Fruit fly (Drosophila melanogaster): ENCODE results near the gene CG11570.
A peak's percentile ranks its signal among the peaks of the same experiment; 100 is the strongest.

CG11570 gene

DNA sequence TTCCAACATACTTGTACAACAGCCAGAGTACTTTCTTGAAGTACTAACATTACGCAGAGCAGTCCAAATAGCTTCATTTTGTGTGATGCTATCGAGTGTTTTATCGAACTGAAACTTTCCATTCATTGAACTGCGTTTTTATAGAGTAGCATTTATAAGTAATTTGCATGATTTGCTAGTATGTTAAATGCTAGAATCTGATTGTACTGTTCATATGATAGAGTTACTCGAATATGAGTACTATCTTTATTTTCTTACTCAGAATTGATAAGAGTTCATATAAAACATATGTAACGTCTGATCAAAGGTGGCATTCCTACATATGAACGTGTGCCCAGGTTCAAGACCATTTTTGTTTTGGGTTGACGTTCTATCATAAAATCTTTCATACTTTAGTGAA is 4.4 kb downstream of the CG11570 start, which contains the start of gene obst-G:
obst-G (minus strand) TSS at position 101 of the 400 bp plus-strand sequence.
- TF ChIP-seq usp (GFP tag; optimal IDR thresholded peaks at IDR 0.05) = no peak
- TF ChIP-seq rgr (GFP tag; optimal IDR thresholded peaks at IDR 0.05) = no peak
- TF ChIP-seq HLH106 (tag; optimal IDR thresholded peaks at IDR 0.05) = no peak
- no peak for TF ChIP-seq Myc (optimal IDR thresholded peaks at IDR 0.05)
- no peak for TF ChIP-seq jim (GFP tag; optimal IDR thresholded peaks at IDR 0.05)
- no peak for TF ChIP-seq Dfd (GFP tag; optimal IDR thresholded peaks at IDR 0.05)
- TF ChIP-seq GATAd (GFP tag; optimal IDR thresholded peaks at IDR 0.05) = no peak
- TF ChIP-seq N (GFP tag; optimal IDR thresholded peaks at IDR 0.05) = no peak
- no peak for TF ChIP-seq Hr83 (GFP tag; optimal IDR thresholded peaks at IDR 0.05; ENCODE audit: poor library complexity, severe bottlenecking)
- no peak for TF ChIP-seq CrebA (GFP tag; optimal IDR thresholded peaks at IDR 0.05; ENCODE audit: borderline replicate concordance)
- no peak for TF ChIP-seq Hnf4 (GFP tag; optimal IDR thresholded peaks at IDR 0.05)
- no peak for TF ChIP-seq OdsH (GFP tag; optimal IDR thresholded peaks at IDR 0.05)
- no peak for TF ChIP-seq pan (optimal IDR thresholded peaks at IDR 0.05)
- no peak for TF ChIP-seq foxo (GFP tag; optimal IDR thresholded peaks at IDR 0.05)

- TF ChIP-seq psq (GFP tag; optimal IDR thresholded peaks at IDR 0.05) (no peak), fru (GFP tag; optimal IDR thresholded peaks at IDR 0.05) (no peak), CG9705 (GFP tag; optimal IDR thresholded peaks at IDR 0.05) (no peak), Hr83 (GFP tag; optimal IDR thresholded peaks at IDR 0.05; ENCODE audit: poor library complexity, severe bottlenecking) (no peak), tai (GFP tag; optimal IDR thresholded peaks at IDR 0.05) (no peak), Dfd (GFP tag; optimal IDR thresholded peaks at IDR 0.05) (no peak), dmrt93B (GFP tag; optimal IDR thresholded peaks at IDR 0.05) (no peak), N (GFP tag; optimal IDR thresholded peaks at IDR 0.05) (no peak), foxo (GFP tag; optimal IDR thresholded peaks at IDR 0.05) (no peak), Hnf4 (GFP tag; optimal IDR thresholded peaks at IDR 0.05) (no peak), CrebA (GFP tag; optimal IDR thresholded peaks at IDR 0.05; ENCODE audit: borderline replicate concordance) (no peak), lola (GFP tag; optimal IDR thresholded peaks at IDR 0.05) (no peak), Dif (GFP tag; optimal IDR thresholded peaks at IDR 0.05; ENCODE audit: partially characterized antibody) (no peak), Abd-B (GFP tag; optimal IDR thresholded peaks at IDR 0.05) (no peak), br (GFP tag; optimal IDR thresholded peaks at IDR 0.05) (no peak)
These were observed 8.0 kb downstream of the CG11570 start, which contains the start of gene CG17826 for dm6 chr3L:11949539-11949938. Gene CG17826 (plus strand): TSS chr3L:11949839.

DNA sequence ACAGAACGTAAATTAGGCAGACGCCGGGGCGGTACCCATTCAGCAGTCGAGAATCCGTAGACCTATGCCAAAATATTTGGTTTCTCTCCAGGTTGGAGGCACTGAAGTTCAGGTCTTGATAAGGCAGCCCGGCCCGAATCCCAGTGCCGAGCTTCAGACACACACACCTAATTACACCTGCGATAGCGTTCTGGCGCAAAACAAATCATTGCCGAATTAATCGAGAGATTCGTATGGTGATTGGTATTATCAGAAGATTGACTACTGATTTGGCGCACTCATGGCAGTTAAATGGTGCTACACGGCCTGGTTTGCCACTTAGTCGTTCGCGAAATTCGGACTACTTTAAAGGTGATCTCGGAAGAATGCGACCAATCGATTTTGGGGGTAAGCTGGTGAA is 10.2 kb downstream of the CG11570 start, which contains the start of gene CG7252:
CG7252 (plus strand) TSS at position 319 of the 400 bp plus-strand sequence.
- TF ChIP-seq h (GFP tag; optimal IDR thresholded peaks at IDR 0.05) = peak; percentile 13
- TF ChIP-seq fru (GFP tag; optimal IDR thresholded peaks at IDR 0.05) = no peak
- no peak for TF ChIP-seq Jra (GFP tag; optimal IDR thresholded peaks at IDR 0.05)
- no peak for TF ChIP-seq ey (GFP tag; optimal IDR thresholded peaks at IDR 0.05)
- no peak for TF ChIP-seq Rel (GFP tag; optimal IDR thresholded peaks at IDR 0.05)
- no peak for TF ChIP-seq Rel (tag; optimal IDR thresholded peaks at IDR 0.05)
- TF ChIP-seq dl (GFP tag; optimal IDR thresholded peaks at IDR 0.05; ENCODE audit: insufficient read depth in 1 of 2, partially characterized antibody in 2 of 2) = no peak
- no peak for TF ChIP-seq lola (GFP tag; optimal IDR thresholded peaks at IDR 0.05)

DNA sequence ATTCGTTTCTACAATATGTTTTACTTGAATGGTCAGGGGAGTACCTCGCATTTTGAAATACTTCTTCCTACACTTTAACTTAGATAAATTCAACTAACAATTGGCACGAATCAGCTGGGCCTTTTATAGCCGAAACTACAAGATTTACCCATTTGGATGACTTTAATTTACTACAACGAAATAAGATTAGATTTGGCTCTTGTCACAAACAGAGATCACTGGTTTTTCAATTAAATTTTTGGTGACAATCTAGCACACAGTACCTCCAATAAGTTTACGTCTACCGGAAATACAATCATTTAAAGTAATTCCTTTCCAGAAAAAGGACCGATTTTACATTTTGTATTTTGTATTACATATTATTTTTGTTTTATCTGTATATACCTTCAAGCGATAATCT is 12.8 kb downstream of the CG11570 start, which contains the start of gene CG5883:
CG5883 (minus strand) TSS at position 101 of the 400 bp plus-strand sequence.
- TF ChIP-seq tai (GFP tag; optimal IDR thresholded peaks at IDR 0.05) (no peak), Hr83 (GFP tag; optimal IDR thresholded peaks at IDR 0.05; ENCODE audit: poor library complexity, severe bottlenecking) (no peak), sv (GFP tag; optimal IDR thresholded peaks at IDR 0.05) (no peak), N (GFP tag; optimal IDR thresholded peaks at IDR 0.05) (no peak), Hr78 (GFP tag; optimal IDR thresholded peaks at IDR 0.05) (no peak), h (GFP tag; optimal IDR thresholded peaks at IDR 0.05) (no peak), foxo (GFP tag; optimal IDR thresholded peaks at IDR 0.05) (no peak), lola (GFP tag; optimal IDR thresholded peaks at IDR 0.05) (no peak)

- no peak for TF ChIP-seq Rel (GFP tag; optimal IDR thresholded peaks at IDR 0.05)
- TF ChIP-seq Rel (tag; optimal IDR thresholded peaks at IDR 0.05) = no peak
- no peak for TF ChIP-seq br (GFP tag; optimal IDR thresholded peaks at IDR 0.05)
- no peak for TF ChIP-seq Myc (optimal IDR thresholded peaks at IDR 0.05)
- TF ChIP-seq dmrt93B (GFP tag; optimal IDR thresholded peaks at IDR 0.05) = no peak
- no peak for TF ChIP-seq Dfd (GFP tag; optimal IDR thresholded peaks at IDR 0.05)
- TF ChIP-seq jim (GFP tag; optimal IDR thresholded peaks at IDR 0.05) = no peak
- no peak for TF ChIP-seq Sp1 (GFP tag; optimal IDR thresholded peaks at IDR 0.05)
- TF ChIP-seq HLH106 (tag; optimal IDR thresholded peaks at IDR 0.05) = no peak
- TF ChIP-seq Jra (GFP tag; optimal IDR thresholded peaks at IDR 0.05) = no peak
- TF ChIP-seq h (GFP tag; optimal IDR thresholded peaks at IDR 0.05) = no peak
- TF ChIP-seq fru (GFP tag; optimal IDR thresholded peaks at IDR 0.05) = no peak
These were observed 16.0 kb downstream of the CG11570 start, which contains the start of gene Rpt4R for dm6 chr3L:11941612-11942011. Gene Rpt4R (plus strand): TSS chr3L:11941912.
